Worm (Caenorhabditis elegans) whole organism, late embryonic: Measurements from ENCODE around the gene K01A6.7.
A peak's percentile ranks its signal among the peaks of the same experiment; 100 is the strongest.

ENCODE experiments used
- C08G9.2 ChIP-seq: sonication (generic microtip); optimal IDR thresholded peaks from 2 replicates; lab custom pipeline; 2016; ENCODE audit warnings: mild to moderate bottlenecking, missing genetic modification characterization, moderate library complexity, missing compliant biosample characterization
- C38D4.7 ChIP-seq: fragments of 200-800 bp; sonication (Bioruptor generic); optimal IDR thresholded peaks from 2 replicates; lab custom pipeline; 2018; ENCODE audit warnings: mild to moderate bottlenecking, missing genetic modification characterization, moderate library complexity, missing compliant biosample characterization
- K02D7.2 ChIP-seq: sonication (generic microtip); optimal IDR thresholded peaks from 2 replicates; lab custom pipeline; 2017; ENCODE audit warnings: mild to moderate bottlenecking, missing genetic modification characterization, missing compliant biosample characterization
- Y22D7AL.16 ChIP-seq: sonication (generic microtip); optimal IDR thresholded peaks from 2 replicates; lab custom pipeline; 2016; ENCODE audit warnings: missing genetic modification characterization, missing compliant biosample characterization
- ama-1 ChIP-seq: fragments of 150-350 bp; optimal IDR thresholded peaks from 2 replicates; lab custom pipeline; 2014
- ceh-14 ChIP-seq: sonication (generic microtip); optimal IDR thresholded peaks from 2 replicates; lab custom pipeline; 2016; ENCODE audit warnings: missing genotype, missing genetic modification characterization, missing compliant biosample characterization
- ceh-18 ChIP-seq: sonication (generic microtip); optimal IDR thresholded peaks from 2 replicates; lab custom pipeline; 2016; ENCODE audit warnings: missing genetic modification characterization, missing compliant biosample characterization
- ceh-24 ChIP-seq: sonication (generic microtip); optimal IDR thresholded peaks from 2 replicates; lab custom pipeline; 2016; ENCODE audit warnings: mild to moderate bottlenecking, missing genetic modification characterization, missing compliant biosample characterization
- ceh-31 ChIP-seq: sonication (generic microtip); optimal IDR thresholded peaks from 2 replicates; lab custom pipeline; 2016; ENCODE audit warnings: missing genetic modification characterization, missing compliant biosample characterization
- ceh-34 ChIP-seq: sonication (generic microtip); optimal IDR thresholded peaks from 2 replicates; lab custom pipeline; 2016; ENCODE audit warnings: mild to moderate bottlenecking, missing genetic modification characterization, missing compliant biosample characterization
- ceh-45 ChIP-seq: fragments of 200-800 bp; sonication (Bioruptor generic); IDR thresholded peaks from 2 replicates; pipeline ENCODE4 v1.3.6; 2022; ENCODE audit warnings: missing genetic modification reagents, missing genetic modification characterization, missing compliant biosample characterization
- ceh-48 ChIP-seq: sonication (generic microtip); optimal IDR thresholded peaks from 2 replicates; lab custom pipeline; 2016; ENCODE audit warnings: missing genetic modification characterization, inconsistent platforms, missing compliant biosample characterization
- che-1 ChIP-seq: sonication (generic microtip); optimal IDR thresholded peaks from 2 replicates; lab custom pipeline; 2016; ENCODE audit warnings: mild to moderate bottlenecking, missing genetic modification characterization, missing compliant biosample characterization
- dve-1 ChIP-seq: sonication (generic microtip); optimal IDR thresholded peaks from 2 replicates; lab custom pipeline; 2017; ENCODE audit warnings: antibody characterized with exemption, mild to moderate bottlenecking, missing genetic modification characterization, missing compliant biosample characterization
- elt-2 ChIP-seq: sonication (generic microtip); optimal IDR thresholded peaks from 2 replicates; lab custom pipeline; 2016; ENCODE audit warnings: missing genetic modification reagents, missing genetic modification characterization, missing compliant biosample characterization
- ets-4 ChIP-seq: sonication (generic microtip); optimal IDR thresholded peaks from 2 replicates; lab custom pipeline; 2016; ENCODE audit warnings: missing genetic modification characterization, missing compliant biosample characterization
- eyg-1 ChIP-seq: sonication (generic microtip); optimal IDR thresholded peaks from 2 replicates; lab custom pipeline; 2016; ENCODE audit warnings: missing genotype, missing genetic modification characterization, missing compliant biosample characterization
- fkh-6 ChIP-seq: sonication (generic microtip); optimal IDR thresholded peaks from 2 replicates; lab custom pipeline; 2016; ENCODE audit warnings: missing genetic modification characterization, missing compliant biosample characterization
- gmeb-2 ChIP-seq: sonication (generic microtip); optimal IDR thresholded peaks from 2 replicates; lab custom pipeline; 2016; ENCODE audit warnings: missing genetic modification characterization, inconsistent platforms, missing compliant biosample characterization
- hlh-6 ChIP-seq: sonication (generic microtip); optimal IDR thresholded peaks from 2 replicates; lab custom pipeline; 2016; ENCODE audit warnings: missing genotype, missing genetic modification characterization, missing compliant biosample characterization
- hlh-8 ChIP-seq: sonication (generic microtip); optimal IDR thresholded peaks from 2 replicates; lab custom pipeline; 2016; ENCODE audit warnings: missing genotype, missing genetic modification characterization, missing compliant biosample characterization
- lim-6 ChIP-seq: sonication (generic microtip); optimal IDR thresholded peaks from 2 replicates; lab custom pipeline; 2016; ENCODE audit warnings: missing genetic modification characterization, missing compliant biosample characterization
- lin-11 ChIP-seq: fragments of 200-800 bp; sonication (Bioruptor generic); optimal IDR thresholded peaks from 2 replicates; lab custom pipeline; 2018; ENCODE audit warnings: mild to moderate bottlenecking, missing genetic modification characterization, missing compliant biosample characterization
- nfya-1 ChIP-seq: sonication (generic microtip); optimal IDR thresholded peaks from 2 replicates; lab custom pipeline; 2017; ENCODE audit warnings: missing genetic modification characterization, mild to moderate bottlenecking, missing compliant biosample characterization, antibody characterized with exemption, moderate library complexity
- nhr-232 ChIP-seq: sonication (generic microtip); optimal IDR thresholded peaks from 2 replicates; lab custom pipeline; 2016; ENCODE audit warnings: missing genetic modification characterization, missing compliant biosample characterization
- odd-2 ChIP-seq: sonication (generic microtip); optimal IDR thresholded peaks from 2 replicates; lab custom pipeline; 2017; ENCODE audit warnings: antibody characterized with exemption, mild to moderate bottlenecking, missing genetic modification characterization, missing compliant biosample characterization
- pat-9 ChIP-seq: fragments of 200-800 bp; sonication (Bioruptor generic); optimal IDR thresholded peaks from 2 replicates; lab custom pipeline; 2018; ENCODE audit warnings: mild to moderate bottlenecking, missing genetic modification characterization, moderate library complexity, missing compliant biosample characterization
- rnt-1 ChIP-seq: sonication (generic microtip); optimal IDR thresholded peaks from 2 replicates; lab custom pipeline; 2016; ENCODE audit warnings: missing genetic modification characterization, missing compliant biosample characterization
- sdc-2 ChIP-seq: sonication (generic microtip); optimal IDR thresholded peaks from 2 replicates; lab custom pipeline; 2016; ENCODE audit warnings: missing genotype, missing genetic modification characterization, missing compliant biosample characterization
- unc-3 ChIP-seq, 2 experiments: fragments of 200-800 bp in 1 of 2; sonication (Bioruptor generic) in 1 of 2; sonication (generic microtip) in 1 of 2; conservative IDR thresholded peaks in 1 of 2; optimal IDR thresholded peaks in 1 of 2; 2 replicates each; pipeline versions ENCODE4 v1.3.6 to Lab custom; 2016 to 2022; ENCODE audit warnings: missing compliant biosample characterization in 2 of 2, missing genetic modification characterization in 2 of 2, missing genetic modification reagents in 1 of 2
- unc-55 ChIP-seq: sonication (generic microtip); optimal IDR thresholded peaks from 2 replicates; lab custom pipeline; 2017; ENCODE audit warnings: missing biosample characterization, missing genetic modification reagents, missing genetic modification characterization
- zip-5 ChIP-seq: sonication (generic microtip); optimal IDR thresholded peaks from 2 replicates; lab custom pipeline; 2016; ENCODE audit warnings: missing genetic modification characterization, missing compliant biosample characterization
- ztf-16 ChIP-seq: sonication (generic microtip); optimal IDR thresholded peaks from 2 replicates; lab custom pipeline; 2017; ENCODE audit warnings: missing genetic modification characterization, missing compliant biosample characterization

Gene K01A6.7

ce11 chrIV:11716414-11716813 lies 22.0 kb downstream of the K01A6.7 start:
- no peak for TF ChIP-seq fkh-6 (tag; lab: Kevin White, UChicago)
- no peak for TF ChIP-seq ceh-24
- no peak for TF ChIP-seq ceh-34
- TF ChIP-seq odd-2: no peak
- no peak for TF ChIP-seq nhr-232 (tag; lab: Kevin White, UChicago)
- TF ChIP-seq unc-55: no peak
- TF ChIP-seq Y22D7AL.16 (tag; lab: Kevin White, UChicago): no peak
- no peak for TF ChIP-seq ceh-14 (tag; lab: Kevin White, UChicago)
- no peak for TF ChIP-seq dve-1 (tag; lab: Kevin White, UChicago)
- TF ChIP-seq hlh-8 (tag; lab: Kevin White, UChicago): no peak
- no peak for TF ChIP-seq gmeb-2
- no peak for TF ChIP-seq ceh-31 (tag; lab: Kevin White, UChicago)
- TF ChIP-seq pat-9 (tag; lab: Kevin White, UChicago): no peak
- no peak for TF ChIP-seq ceh-18 (tag; lab: Kevin White, UChicago)
- no peak for TF ChIP-seq C08G9.2 (tag; lab: Kevin White, UChicago)
- no peak for TF ChIP-seq ztf-16
- TF ChIP-seq sdc-2 (tag; lab: Kevin White, UChicago): no peak
- TF ChIP-seq lim-6 (tag; lab: Kevin White, UChicago): no peak
- TF ChIP-seq, all 69 proteins: peak for 0

DNA sequence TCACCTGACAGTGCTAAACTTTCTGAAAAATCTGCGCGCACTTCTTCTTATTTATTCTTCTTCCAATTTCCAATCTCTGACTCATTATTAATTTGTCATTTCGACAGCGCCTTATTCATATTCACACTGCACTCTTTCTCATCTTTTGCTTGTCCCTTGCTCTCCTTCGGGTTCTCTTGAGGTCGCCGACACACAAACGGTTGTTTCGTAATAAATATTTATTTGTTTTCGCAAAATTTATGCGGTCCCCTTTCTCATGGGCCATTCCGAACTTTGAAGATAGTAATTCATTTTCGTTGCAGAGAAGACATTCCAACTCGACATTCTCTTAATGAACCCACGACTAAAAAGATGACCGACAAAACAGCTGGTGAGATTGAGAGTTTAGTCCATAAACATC lies 23.6 kb downstream of the K01A6.7 start, which contains the start of gene magi-1:
Gene magi-1 (plus strand): TSS at position 301 of the 400 bp plus-strand sequence.
- no peak for TF ChIP-seq eyg-1 (tag; lab: Kevin White, UChicago)
- TF ChIP-seq ceh-48 (tag; lab: Kevin White, UChicago): no peak
- no peak for TF ChIP-seq fkh-6 (tag; lab: Kevin White, UChicago)
- TF ChIP-seq odd-2: no peak
- no peak for TF ChIP-seq ceh-45 (GFP tag; lab: Robert Waterston, UW)
- TF ChIP-seq C38D4.7 (GFP tag; lab: Kevin White, UChicago): no peak

DNA sequence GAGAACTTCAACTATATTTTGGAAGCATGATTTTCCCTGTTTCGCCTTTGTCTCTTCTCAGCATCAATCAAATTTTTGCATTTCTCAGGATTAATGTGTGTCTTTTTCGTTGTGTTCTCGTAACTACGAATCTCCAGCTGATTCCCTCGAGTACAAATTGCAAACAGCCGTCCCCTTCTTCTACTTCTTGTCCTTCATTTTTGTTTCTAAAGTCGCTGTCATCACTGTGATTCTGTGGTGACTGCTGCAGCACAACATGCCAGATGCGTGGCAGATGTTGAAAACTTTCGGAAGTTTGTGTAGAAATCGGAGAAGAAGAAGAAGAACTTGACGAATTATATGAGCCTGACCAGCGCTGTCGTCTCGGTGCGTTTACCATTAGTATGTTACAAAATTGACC lies 25.1 kb downstream of the K01A6.7 start:
- TF ChIP-seq unc-3 (GFP tag; conservative IDR thresholded peaks at IDR 0.05; lab: Robert Waterston, UW) (no peak), unc-3 (tag; optimal IDR thresholded peaks at IDR 0.05; lab: Kevin White, UChicago) (no peak), hlh-8 (tag; lab: Kevin White, UChicago) (peak; percentile 91)
- TF ChIP-seq, all 69 proteins: peak for 1

DNA sequence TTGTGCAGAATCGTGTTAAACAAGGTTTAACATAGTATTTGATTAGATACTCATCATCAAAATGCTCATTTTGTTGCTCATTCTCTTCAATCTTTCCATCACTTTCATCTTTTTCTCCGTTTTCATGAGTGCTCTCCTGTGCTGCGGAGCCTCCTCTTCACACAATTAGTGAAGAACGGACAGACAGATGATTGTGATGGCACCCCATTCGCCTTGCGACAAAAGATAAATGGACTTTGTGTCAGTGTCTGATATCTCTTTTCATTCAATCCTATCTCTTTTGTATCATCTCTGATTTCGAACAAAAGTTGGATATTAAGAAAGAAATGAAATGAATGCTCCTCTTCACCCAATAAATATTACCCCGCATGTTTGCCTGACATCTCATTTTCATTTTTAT lies 28.0 kb downstream of the K01A6.7 start:
- TF ChIP-seq zip-5 (tag; lab: Kevin White, UChicago) (no peak), che-1 (no peak), ztf-16 (no peak), pat-9 (tag; lab: Kevin White, UChicago) (no peak), Y22D7AL.16 (tag; lab: Kevin White, UChicago) (no peak), lin-11 (tag; lab: Kevin White, UChicago) (no peak), ama-1 (lab: Kevin White, UChicago) (no peak), elt-2 (tag; lab: Kevin White, UChicago) (no peak), hlh-6 (tag; lab: Kevin White, UChicago) (no peak), rnt-1 (tag; lab: Kevin White, UChicago) (peak; percentile 2), C38D4.7 (GFP tag; lab: Kevin White, UChicago) (no peak), nfya-1 (tag; lab: Kevin White, UChicago) (peak; percentile 30), ets-4 (tag; lab: Kevin White, UChicago) (no peak), unc-55 (peak; percentile 98), lim-6 (tag; lab: Kevin White, UChicago) (no peak), ceh-18 (tag; lab: Kevin White, UChicago) (peak; percentile 65), K02D7.2 (tag; lab: Kevin White, UChicago) (no peak)
- TF ChIP-seq, all 69 proteins: peak for 4
